Fruit fly (Drosophila melanogaster) S2 (cell line): ENCODE data around the gene Ac76E.

Experiments
- CG8478 ChIP-seq: fragments of >200 bp; optimal IDR thresholded peaks from 2 replicates; lab custom pipeline; 2018
- CTCF ChIP-seq, 2 experiments: fragments of >200 bp; optimal IDR thresholded peaks; 2 replicates each; lab custom pipeline; 2018

DNA sequence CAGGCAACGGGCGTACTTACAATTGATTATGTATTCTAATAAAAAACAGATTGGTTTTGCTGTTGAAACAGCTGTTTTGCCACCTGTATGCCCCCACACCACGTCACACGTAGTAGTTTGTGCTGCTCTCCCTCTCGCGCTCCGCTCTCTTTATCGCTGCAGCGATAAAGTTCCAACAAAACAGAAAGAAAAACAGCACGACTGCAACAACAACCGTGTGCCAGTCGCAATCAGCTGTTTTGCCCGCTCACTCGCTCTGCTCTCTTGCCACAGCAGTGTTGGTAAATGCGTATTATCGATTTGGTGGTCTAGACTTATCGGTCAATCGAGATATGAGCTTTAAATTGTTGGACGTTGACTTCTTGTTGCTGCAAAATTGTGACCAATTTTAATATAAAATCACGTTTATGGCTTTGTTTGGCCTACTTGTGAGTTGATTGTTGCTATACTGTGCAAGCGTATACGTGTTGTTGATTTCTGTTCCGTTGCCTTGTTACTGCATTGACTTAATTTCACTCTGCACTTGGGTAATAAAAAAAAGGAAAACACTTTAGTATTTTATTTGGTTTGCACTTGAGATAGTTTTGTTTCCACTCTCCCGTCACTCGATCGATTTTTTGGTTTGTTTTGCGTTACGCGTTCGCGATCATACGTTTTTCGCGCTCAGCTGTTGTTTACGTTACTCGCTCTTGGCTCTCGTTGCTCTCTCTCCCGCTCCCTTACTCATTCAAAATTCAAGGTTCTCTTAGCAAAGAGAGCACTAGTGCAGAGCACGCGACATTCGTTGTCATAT is 42.0 kb upstream of the Ac76E start:
- no peak for TF ChIP-seq CG8478
- no peak for TF ChIP-seq CTCF (optimal IDR thresholded peaks at IDR 0.05; lab: Kevin White, UChicago)
